Worm (Caenorhabditis elegans) whole organism, midembryonic: Measurements from ENCODE around the gene C27A7.6.

ENCODE experiments used
- cog-1 ChIP-seq: sonication (generic microtip); optimal IDR thresholded peaks from 2 replicates; lab custom pipeline; 2016; ENCODE audit warnings: missing genetic modification characterization, missing compliant biosample characterization
- flt-1 ChIP-seq: fragments of 200-800 bp; sonication (Bioruptor generic); IDR thresholded peaks from 2 replicates; pipeline ENCODE4 v1.3.6; 2022; ENCODE audit warnings: missing genetic modification characterization, missing compliant biosample characterization
- klf-2 ChIP-seq: fragments of 200-800 bp; sonication (Bioruptor generic); conservative IDR thresholded peaks from 2 replicates; pipeline ENCODE4 v1.3.6; 2022; ENCODE audit warnings: missing genetic modification reagents, missing genetic modification characterization, missing compliant biosample characterization
- med-1 ChIP-seq: sonication (generic microtip); optimal IDR thresholded peaks from 2 replicates; lab custom pipeline; 2017; ENCODE audit warnings: missing genetic modification characterization, mild to moderate bottlenecking, missing compliant biosample characterization, antibody characterized with exemption, missing genetic modification reagents; ENCODE audit not compliant: insufficient read depth
- ref-1 ChIP-seq: fragments of 200-800 bp; sonication (Bioruptor generic); conservative IDR thresholded peaks from 2 replicates; pipeline ENCODE4 v1.3.6; 2022; ENCODE audit warnings: missing genetic modification reagents, missing genetic modification characterization, missing compliant biosample characterization
- tab-1 ChIP-seq: fragments of 200-800 bp; sonication (Bioruptor generic); IDR thresholded peaks from 2 replicates; pipeline ENCODE4 v1.3.6; 2022; ENCODE audit warnings: missing genetic modification characterization, missing compliant biosample characterization
- ztf-29 ChIP-seq: fragments of 200-800 bp; sonication (Bioruptor generic); IDR thresholded peaks from 2 replicates; pipeline ENCODE4 v1.3.6; 2022; ENCODE audit warnings: missing genetic modification reagents, missing genetic modification characterization, missing compliant biosample characterization

- no peak for TF ChIP-seq med-1 (GFP tag; lab: Kevin White, UChicago)
- no peak for TF ChIP-seq cog-1 (tag; lab: Kevin White, UChicago)
- TF ChIP-seq flt-1 (GFP tag; lab: Robert Waterston, UW) = no peak
- no peak for TF ChIP-seq ztf-29 (GFP tag; lab: Robert Waterston, UW)
- TF ChIP-seq klf-2 = no peak
- no peak for TF ChIP-seq tab-1 (GFP tag; lab: Robert Waterston, UW)
- TF ChIP-seq ref-1 (GFP tag; lab: Robert Waterston, UW) = no peak
Observed at ce11 chrV:12095865-12096264, 34.7 kb downstream of the C27A7.6 start, which contains the start of gene nhr-207.
